Fruit fly (Drosophila melanogaster) whole organism, embryonic: ENCODE data around the gene CG5561.

Experiments
- CG10431 ChIP-seq: fragments of 200-800 bp; sonication (Bioruptor generic); optimal IDR thresholded peaks from 3 replicates; lab custom pipeline; 2018; ENCODE audit warnings: missing biosample characterization, mild to moderate bottlenecking, missing genetic modification characterization
- CG10979 ChIP-seq: fragments of 200-800 bp; sonication (Bioruptor generic); optimal IDR thresholded peaks from 2 replicates; lab custom pipeline; 2018; ENCODE audit warnings: missing biosample characterization, mild to moderate bottlenecking, missing genetic modification characterization, moderate library complexity
- CG11093 ChIP-seq: fragments of 200-800 bp; sonication (Bioruptor generic); IDR thresholded peaks from 3 replicates; pipeline ENCODE4 v1.3.6; 2022; ENCODE audit warnings: missing biosample characterization, missing genetic modification characterization
- CG11504 ChIP-seq: fragments of 200-800 bp; sonication (Bioruptor generic); optimal IDR thresholded peaks from 3 replicates; lab custom pipeline; 2019; ENCODE audit warnings: missing biosample characterization, mild to moderate bottlenecking, missing genetic modification characterization, moderate library complexity
- CG12391 ChIP-seq: fragments of 200-800 bp; sonication (Bioruptor generic); optimal IDR thresholded peaks from 3 replicates; lab custom pipeline; 2018; ENCODE audit warnings: missing biosample characterization, mild to moderate bottlenecking, missing genetic modification characterization, moderate library complexity
- CG13287 ChIP-seq: fragments of 200-800 bp; sonication (Bioruptor generic); IDR thresholded peaks from 2 replicates; pipeline ENCODE4 v1.3.6; 2022; ENCODE audit warnings: missing biosample characterization, missing genetic modification characterization; ENCODE audit not compliant: partially characterized antibody
- CG14014 ChIP-seq: fragments of 200-800 bp; sonication (Bioruptor generic); IDR thresholded peaks from 2 replicates; pipeline ENCODE4 v1.3.6; 2022; ENCODE audit warnings: missing biosample characterization, missing genetic modification characterization
- CG1603 ChIP-seq: fragments of 200-800 bp; sonication (Bioruptor generic); optimal IDR thresholded peaks from 2 replicates; lab custom pipeline; 2019; ENCODE audit warnings: missing biosample characterization, mild to moderate bottlenecking, missing genetic modification characterization, moderate library complexity
- CG2712 ChIP-seq: fragments of 200-800 bp; optimal IDR thresholded peaks from 3 replicates; lab custom pipeline; 2019; ENCODE audit warnings: missing biosample characterization, mild to moderate bottlenecking, missing genetic modification characterization, moderate library complexity
- CG30403 ChIP-seq: fragments of 200-800 bp; sonication (Bioruptor generic); optimal IDR thresholded peaks from 3 replicates; lab custom pipeline; 2016; ENCODE audit warnings: missing biosample characterization, missing genetic modification characterization
- CG31365 ChIP-seq: fragments of 200-800 bp; sonication (Bioruptor generic); optimal IDR thresholded peaks from 2 replicates; lab custom pipeline; 2018; ENCODE audit warnings: missing biosample characterization, mild to moderate bottlenecking, missing genetic modification characterization
- CG31441 ChIP-seq: fragments of 200-800 bp; sonication (Bioruptor generic); IDR thresholded peaks from 2 replicates; pipeline ENCODE4 v1.3.6; 2022; ENCODE audit warnings: missing biosample characterization, missing genetic modification characterization
- CG6854 ChIP-seq: fragments of 200-800 bp; sonication (Bioruptor generic); optimal IDR thresholded peaks from 3 replicates; lab custom pipeline; 2017; ENCODE audit warnings: missing biosample characterization, mild to moderate bottlenecking, missing genetic modification characterization
- CG7839 ChIP-seq: fragments of 200-800 bp; sonication (Bioruptor generic); optimal IDR thresholded peaks from 3 replicates; lab custom pipeline; 2018; ENCODE audit warnings: missing biosample characterization, mild to moderate bottlenecking, missing genetic modification characterization, moderate library complexity
- CG8388 ChIP-seq: fragments of 200-800 bp; sonication (Bioruptor generic); optimal IDR thresholded peaks from 2 replicates; lab custom pipeline; 2019; ENCODE audit warnings: missing biosample characterization, mild to moderate bottlenecking, missing genetic modification characterization, moderate library complexity
- CG9817 ChIP-seq: fragments of 200-800 bp; sonication (Bioruptor generic); optimal IDR thresholded peaks from 2 replicates; lab custom pipeline; 2018; ENCODE audit warnings: missing biosample characterization, mild to moderate bottlenecking, missing genetic modification characterization, moderate library complexity
- CoRest ChIP-seq: fragments of 200-800 bp; sonication (Bioruptor generic); optimal IDR thresholded peaks from 3 replicates; lab custom pipeline; 2018; ENCODE audit warnings: missing biosample characterization, mild to moderate bottlenecking, missing genetic modification characterization, moderate library complexity
- Drgx ChIP-seq: fragments of 200-800 bp; sonication (Bioruptor generic); IDR thresholded peaks from 2 replicates; pipeline ENCODE4 v1.3.6; 2022; ENCODE audit warnings: missing biosample characterization, missing genetic modification characterization
- Ets65A ChIP-seq: fragments of 200-800 bp; sonication (Bioruptor generic); peaks from one replicate; lab custom pipeline; 2016; ENCODE audit warnings: missing biosample characterization, missing genetic modification characterization
- Gsc ChIP-seq: fragments of 200-800 bp; sonication (Bioruptor generic); IDR thresholded peaks from 2 replicates; pipeline ENCODE4 v1.3.6; 2022; ENCODE audit warnings: missing biosample characterization, missing genetic modification characterization
- HLHmδ ChIP-seq: fragments of 200-800 bp; sonication (Bioruptor generic); optimal IDR thresholded peaks from 2 replicates; lab custom pipeline; 2018; ENCODE audit warnings: missing biosample characterization, mild to moderate bottlenecking, missing genetic modification characterization, moderate library complexity
- Oli ChIP-seq: fragments of 200-800 bp; sonication (Bioruptor generic); optimal IDR thresholded peaks from 2 replicates; lab custom pipeline; 2018; ENCODE audit warnings: missing biosample characterization, mild to moderate bottlenecking, missing genetic modification characterization, moderate library complexity
- Sox102F ChIP-seq: fragments of 200-800 bp; sonication (Bioruptor generic); optimal IDR thresholded peaks from 2 replicates; lab custom pipeline; 2018; ENCODE audit warnings: missing biosample characterization, mild to moderate bottlenecking, missing genetic modification characterization, moderate library complexity
- Stat92E ChIP-seq, 3 experiments: fragments of >200 bp in 2 of 3; fragments of 200-800 bp in 1 of 3; sonication (Bioruptor generic) in 1 of 3; optimal IDR thresholded peaks; 2 replicates each; lab custom pipeline; 2017 to 2019; ENCODE audit warnings: missing biosample characterization in 3 of 3, missing genetic modification characterization in 3 of 3, mild to moderate bottlenecking in 1 of 3, moderate library complexity in 1 of 3
- ap ChIP-seq: fragments of 200-800 bp; sonication (Bioruptor generic); IDR thresholded peaks from 2 replicates; pipeline ENCODE4 v1.3.6; 2022; ENCODE audit warnings: missing biosample characterization, missing genetic modification characterization
- az2 ChIP-seq: fragments of 200-800 bp; sonication (Bioruptor generic); optimal IDR thresholded peaks from 3 replicates; lab custom pipeline; 2016; ENCODE audit warnings: missing biosample characterization, missing genetic modification characterization
- chinmo ChIP-seq: fragments of 200-800 bp; sonication (Bioruptor generic); IDR thresholded peaks from 4 replicates; pipeline ENCODE4 v1.3.6; 2022; ENCODE audit warnings: missing biosample characterization, missing genetic modification characterization; ENCODE audit not compliant: partially characterized antibody
- chn ChIP-seq: fragments of 200-800 bp; sonication (Bioruptor generic); optimal IDR thresholded peaks from 2 replicates; lab custom pipeline; 2016; ENCODE audit warnings: missing biosample characterization, missing genetic modification characterization
- dmrt11E ChIP-seq: fragments of 200-800 bp; sonication (Bioruptor generic); optimal IDR thresholded peaks from 3 replicates; lab custom pipeline; 2018; ENCODE audit warnings: missing biosample characterization, mild to moderate bottlenecking, missing genetic modification characterization, moderate library complexity
- esg ChIP-seq: fragments of 200-800 bp; sonication (Bioruptor generic); conservative IDR thresholded peaks from 2 replicates; pipeline ENCODE4 v1.3.6; 2022; ENCODE audit warnings: missing biosample characterization, missing genetic modification characterization
- gro ChIP-seq: fragments of 200-800 bp; sonication (Bioruptor generic); optimal IDR thresholded peaks from 2 replicates; lab custom pipeline; 2016; ENCODE audit warnings: missing biosample characterization, missing genetic modification characterization
- gsb ChIP-seq: fragments of 200-800 bp; sonication (Bioruptor generic); IDR thresholded peaks from 2 replicates; pipeline ENCODE4 v1.3.6; 2022; ENCODE audit warnings: missing biosample characterization, missing genetic modification characterization
- gsb-n ChIP-seq: fragments of 200-800 bp; sonication (Bioruptor generic); optimal IDR thresholded peaks from 3 replicates; lab custom pipeline; 2018; ENCODE audit warnings: missing biosample characterization, mild to moderate bottlenecking, missing genetic modification characterization
- nerfin-1 ChIP-seq: fragments of 200-800 bp; sonication (Bioruptor generic); optimal IDR thresholded peaks from 3 replicates; lab custom pipeline; 2019; ENCODE audit warnings: missing biosample characterization, mild to moderate bottlenecking, missing genetic modification characterization, moderate library complexity
- nmo ChIP-seq: fragments of 200-800 bp; sonication (Bioruptor generic); optimal IDR thresholded peaks from 2 replicates; lab custom pipeline; 2018; ENCODE audit warnings: missing biosample characterization, mild to moderate bottlenecking, missing genetic modification characterization, moderate library complexity
- odd ChIP-seq: fragments of 200-800 bp; sonication (Bioruptor generic); optimal IDR thresholded peaks from 2 replicates; lab custom pipeline; 2017; ENCODE audit warnings: missing biosample characterization, mild to moderate bottlenecking, missing genetic modification characterization
- prd ChIP-seq, 3 experiments: fragments of >200 bp in 2 of 3; fragments of 200-800 bp in 1 of 3; sonication (Bioruptor generic) in 1 of 3; optimal IDR thresholded peaks in 2 of 3; IDR thresholded peaks in 1 of 3; 2 replicates in 2 of 3; 3 replicates in 1 of 3; pipeline versions ENCODE4 v1.3.6 to Lab custom; 2017 to 2022; ENCODE audit warnings: missing biosample characterization in 1 of 3, missing genetic modification characterization in 1 of 3
- pros ChIP-seq: fragments of 200-800 bp; sonication (Bioruptor generic); optimal IDR thresholded peaks from 3 replicates; lab custom pipeline; 2019; ENCODE audit warnings: missing biosample characterization, mild to moderate bottlenecking, missing genetic modification characterization, moderate library complexity
- rib ChIP-seq: fragments of 200-800 bp; sonication (Bioruptor generic); IDR thresholded peaks from 2 replicates; pipeline ENCODE4 v1.3.6; 2022; ENCODE audit warnings: missing biosample characterization, missing genetic modification characterization
- sd ChIP-seq: fragments of 200-800 bp; sonication (Bioruptor generic); optimal IDR thresholded peaks from 3 replicates; lab custom pipeline; 2018; ENCODE audit warnings: missing biosample characterization, mild to moderate bottlenecking, missing genetic modification characterization, moderate library complexity
- sens ChIP-seq: fragments of 200-800 bp; sonication (Bioruptor generic); peaks from one replicate; lab custom pipeline; 2016; ENCODE audit warnings: missing biosample characterization, missing genetic modification characterization

The CG5561 gene

dm6 chr2L:1393611-1394010 is 39.7 kb upstream of the CG5561 start (continued):
- TF ChIP-seq az2 (GFP tag; lab: Kevin White, UChicago) (peak; percentile 13), CG8388 (peak; percentile 14), CG31365 (tag; lab: Kevin White, UChicago) (no peak), CG31441 (GFP tag; lab: Robert Waterston, UW) (peak; percentile 31; the same call in 1 of the 2 replicates), gro (GFP tag; lab: Kevin White, UChicago) (no peak), Gsc (GFP tag; lab: Robert Waterston, UW) (no peak), CoRest (tag; lab: Kevin White, UChicago) (peak; percentile 17), CG13287 (GFP tag; lab: Robert Waterston, UW) (no peak), Drgx (GFP tag; lab: Robert Waterston, UW) (0 out of 2 replicates have a peak, but pooled peaks have one; percentile 26), CG1603 (tag; lab: Kevin White, UChicago) (peak; percentile 36), CG2712 (tag; lab: Kevin White, UChicago) (peak; percentile 24), CG30403 (GFP tag; lab: Kevin White, UChicago) (peak; percentile 30), chn (GFP tag; lab: Kevin White, UChicago) (no peak), CG10979 (peak; percentile 28), gsb (GFP tag; lab: Robert Waterston, UW) (no peak), sens (GFP tag; lab: Kevin White, UChicago) (peak; percentile 10), CG9817 (tag; lab: Kevin White, UChicago) (no peak), Oli (tag; lab: Kevin White, UChicago) (peak; percentile 5), sd (tag; lab: Kevin White, UChicago) (no peak), CG6854 (GFP tag; lab: Kevin White, UChicago) (no peak), Stat92E (GFP tag; optimal IDR thresholded peaks at IDR 0.05; lab: Kevin White, UChicago) (no peak), nmo (GFP tag; lab: Kevin White, UChicago) (peak; percentile 17), Ets65A (GFP tag; lab: Kevin White, UChicago) (peak; percentile 88), prd (optimal IDR thresholded peaks at IDR 0.05; lab: Kevin White, UChicago) (no peak), prd (GFP tag; IDR thresholded peaks at IDR 0.05; lab: Robert Waterston, UW) (peak; percentile 6; the same call in 1 of the 3 replicates), esg (GFP tag; lab: Robert Waterston, UW) (0 out of 2 replicates have a peak, but pooled peaks have one; percentile 6), dmrt11E (tag; lab: Kevin White, UChicago) (peak; percentile 10), CG10431 (GFP tag; lab: Kevin White, UChicago) (no peak), Sox102F (GFP tag; lab: Kevin White, UChicago) (peak; percentile 28), CG14014 (no peak), CG11504 (tag; lab: Kevin White, UChicago) (peak; percentile 37), HLHmδ (GFP tag; lab: Kevin White, UChicago) (no peak), CG11093 (GFP tag; lab: Robert Waterston, UW) (no peak), odd (no peak), CG7839 (peak; percentile 2), CG12391 (tag; lab: Kevin White, UChicago) (peak; percentile 1), rib (no peak)

dm6 chr2L:1390271-1390670 is 36.4 kb upstream of the CG5561 start:
- TF ChIP-seq gsb-n (tag; lab: Kevin White, UChicago), result peak; percentile 26
- 0 out of 4 replicates have a peak, but pooled peaks have one; percentile 30 for TF ChIP-seq chinmo (GFP tag; lab: Robert Waterston, UW)
- no peak for TF ChIP-seq ap
- peak; percentile 80 for TF ChIP-seq pros (GFP tag; lab: Kevin White, UChicago)
- TF ChIP-seq sd (tag; lab: Kevin White, UChicago), result peak; percentile 9
- peak; percentile 96 for TF ChIP-seq nerfin-1 (tag; lab: Kevin White, UChicago)
